Fruit fly (Drosophila melanogaster) whole organism, embryonic: ENCODE measurements around the gene CG8861.
A peak's percentile ranks its signal among the peaks of the same experiment; 100 is the strongest.

Experiments used
- B-H1 ChIP-seq: fragments of 200-800 bp; sonication (Bioruptor generic); IDR thresholded peaks from 3 replicates; pipeline ENCODE4 v1.3.6; 2022; ENCODE audit warnings: missing biosample characterization, missing genetic modification characterization
- CG12744 ChIP-seq: fragments of 200-800 bp; sonication (Bioruptor generic); optimal IDR thresholded peaks from 2 replicates; lab custom pipeline; 2016; ENCODE audit warnings: missing biosample characterization, missing genetic modification characterization
- CG15479 ChIP-seq: fragments of 200-800 bp; sonication (Bioruptor generic); optimal IDR thresholded peaks from 3 replicates; lab custom pipeline; 2019; ENCODE audit warnings: missing biosample characterization, mild to moderate bottlenecking, missing genetic modification characterization, moderate library complexity
- CG16863 ChIP-seq: fragments of 200-800 bp; sonication (Bioruptor generic); optimal IDR thresholded peaks from 3 replicates; lab custom pipeline; 2016; ENCODE audit warnings: missing biosample characterization, missing genetic modification characterization
- CG17568 ChIP-seq: fragments of 200-800 bp; sonication (Bioruptor generic); optimal IDR thresholded peaks from 2 replicates; lab custom pipeline; 2018; ENCODE audit warnings: missing biosample characterization, mild to moderate bottlenecking, missing genetic modification characterization, moderate library complexity
- CG31224 ChIP-seq: fragments of 200-800 bp; sonication (Bioruptor generic); IDR thresholded peaks from 2 replicates; pipeline ENCODE4 v1.3.6; 2022; ENCODE audit warnings: missing biosample characterization, missing genetic modification characterization
- CG34376 ChIP-seq: fragments of 200-800 bp; sonication (Bioruptor generic); optimal IDR thresholded peaks from 2 replicates; lab custom pipeline; 2018; ENCODE audit warnings: missing biosample characterization, mild to moderate bottlenecking, missing genetic modification characterization
- CG3726 ChIP-seq: fragments of 200-800 bp; sonication (Bioruptor generic); IDR thresholded peaks from 3 replicates; pipeline ENCODE4, ENCODE4 v1.3.6; 2022; ENCODE audit warnings: missing biosample characterization, missing genetic modification characterization
- CG4328 ChIP-seq: fragments of 200-800 bp; sonication (Bioruptor generic); optimal IDR thresholded peaks from 3 replicates; lab custom pipeline; 2017; ENCODE audit warnings: missing biosample characterization, missing genetic modification reagents, missing genetic modification characterization
- CG43689 ChIP-seq: fragments of 200-800 bp; sonication (Bioruptor generic); IDR thresholded peaks from 2 replicates; pipeline ENCODE4 v1.3.6; 2022; ENCODE audit warnings: missing biosample characterization, missing genetic modification characterization
- CG4854 ChIP-seq: fragments of 200-800 bp; sonication (Bioruptor generic); optimal IDR thresholded peaks from 2 replicates; lab custom pipeline; 2016; ENCODE audit warnings: missing biosample characterization, missing genetic modification characterization, inconsistent platforms
- CG6813 ChIP-seq: fragments of 200-800 bp; sonication (Bioruptor generic); optimal IDR thresholded peaks from 2 replicates; lab custom pipeline; 2017; ENCODE audit warnings: missing biosample characterization, missing genetic modification characterization, mild to moderate bottlenecking, moderate library complexity, missing genetic modification reagents
- CG8281 ChIP-seq: fragments of 200-800 bp; sonication (Bioruptor generic); optimal IDR thresholded peaks from 2 replicates; lab custom pipeline; 2018; ENCODE audit warnings: missing biosample characterization, mild to moderate bottlenecking, missing genetic modification characterization, moderate library complexity
- CG9215 ChIP-seq: fragments of 200-800 bp; sonication (Bioruptor generic); IDR thresholded peaks from 2 replicates; pipeline ENCODE4 v1.3.6; 2022; ENCODE audit warnings: missing biosample characterization, missing genetic modification characterization
- Hr78 ChIP-seq, 2 experiments: fragments of 200-800 bp in 1 of 2; fragments of >200 bp in 1 of 2; sonication (Bioruptor generic) in 1 of 2; optimal IDR thresholded peaks; 2 replicates each; lab custom pipeline; 2017 to 2019; ENCODE audit warnings: missing biosample characterization in 2 of 2, missing genetic modification characterization in 2 of 2, mild to moderate bottlenecking in 1 of 2, moderate library complexity in 1 of 2
- MBD-R2 ChIP-seq: fragments of 200-800 bp; sonication (Bioruptor generic); IDR thresholded peaks from 2 replicates; pipeline ENCODE4 v1.3.6; 2022; ENCODE audit warnings: missing biosample characterization, missing genetic modification characterization
- MESR4 ChIP-seq: fragments of 200-800 bp; sonication (Bioruptor generic); optimal IDR thresholded peaks from 2 replicates; lab custom pipeline; 2018; ENCODE audit warnings: missing biosample characterization, mild to moderate bottlenecking, missing genetic modification characterization, moderate library complexity
- Med ChIP-seq: fragments of 200-800 bp; sonication (Bioruptor generic); peaks from one replicate; lab custom pipeline; 2016; ENCODE audit warnings: missing biosample characterization, missing genetic modification characterization, mild to moderate bottlenecking, inconsistent platforms, moderate library complexity
- Myb ChIP-seq: fragments of 200-800 bp; sonication (Bioruptor generic); optimal IDR thresholded peaks from 2 replicates; lab custom pipeline; 2016; ENCODE audit warnings: missing biosample characterization, missing genetic modification characterization
- Oli ChIP-seq: fragments of 200-800 bp; sonication (Bioruptor generic); optimal IDR thresholded peaks from 2 replicates; lab custom pipeline; 2018; ENCODE audit warnings: missing biosample characterization, mild to moderate bottlenecking, missing genetic modification characterization, moderate library complexity
- Pdp1 ChIP-seq, 2 experiments: fragments of 200-800 bp; sonication (Bioruptor generic); optimal IDR thresholded peaks; 3 replicates each; lab custom pipeline; 2016; ENCODE audit warnings: missing biosample characterization in 2 of 2, missing genetic modification characterization in 2 of 2, mild to moderate bottlenecking in 1 of 2, moderate library complexity in 1 of 2
- Xbp1 ChIP-seq: fragments of 200-800 bp; sonication (Bioruptor generic); optimal IDR thresholded peaks from 3 replicates; lab custom pipeline; 2016; ENCODE audit warnings: missing biosample characterization, mild to moderate bottlenecking, missing genetic modification characterization
- YL-1 ChIP-seq: fragments of 200-800 bp; sonication (Bioruptor generic); optimal IDR thresholded peaks from 3 replicates; lab custom pipeline; 2017; ENCODE audit warnings: missing biosample characterization, mild to moderate bottlenecking, missing genetic modification characterization
- bbx ChIP-seq: fragments of 200-800 bp; sonication (Bioruptor generic); IDR thresholded peaks from 2 replicates; pipeline ENCODE4 v1.3.6; 2022; ENCODE audit warnings: missing biosample characterization, missing genetic modification characterization; ENCODE audit not compliant: partially characterized antibody
- cad ChIP-seq: fragments of >200 bp; optimal IDR thresholded peaks from 2 replicates; lab custom pipeline; 2017; ENCODE audit warnings: missing biosample characterization, missing genetic modification characterization
- cwo ChIP-seq: fragments of 200-800 bp; sonication (Bioruptor generic); optimal IDR thresholded peaks from 3 replicates; lab custom pipeline; 2017; ENCODE audit warnings: missing biosample characterization, missing genetic modification characterization, mild to moderate bottlenecking, moderate library complexity, missing genetic modification reagents
- da ChIP-seq: fragments of 200-800 bp; sonication (Bioruptor generic); optimal IDR thresholded peaks from 2 replicates; lab custom pipeline; 2016; ENCODE audit warnings: missing biosample characterization, missing genetic modification characterization
- danr ChIP-seq: fragments of 200-800 bp; sonication (Bioruptor generic); IDR thresholded peaks from 2 replicates; pipeline ENCODE4 v1.3.6; 2022; ENCODE audit warnings: missing biosample characterization, missing genetic modification characterization
- exex ChIP-seq: fragments of 200-800 bp; sonication (Bioruptor generic); optimal IDR thresholded peaks from 4 replicates; lab custom pipeline; 2018; ENCODE audit warnings: missing biosample characterization, mild to moderate bottlenecking, missing genetic modification characterization, moderate library complexity
- gem ChIP-seq: fragments of 200-800 bp; sonication (Bioruptor generic); optimal IDR thresholded peaks from 2 replicates; lab custom pipeline; 2019; ENCODE audit warnings: missing biosample characterization, mild to moderate bottlenecking, missing genetic modification characterization, moderate library complexity
- lbe ChIP-seq: fragments of 200-800 bp; sonication (Bioruptor generic); optimal IDR thresholded peaks from 2 replicates; lab custom pipeline; 2016; ENCODE audit warnings: missing biosample characterization, mild to moderate bottlenecking, missing genetic modification characterization
- nom ChIP-seq: fragments of 200-800 bp; sonication (Bioruptor generic); optimal IDR thresholded peaks from 2 replicates; lab custom pipeline; 2017; ENCODE audit warnings: missing biosample characterization, missing genetic modification characterization, mild to moderate bottlenecking, moderate library complexity, missing genetic modification reagents
- salm ChIP-seq: fragments of 200-800 bp; sonication (Bioruptor generic); optimal IDR thresholded peaks from 2 replicates; lab custom pipeline; 2018; ENCODE audit warnings: missing biosample characterization, mild to moderate bottlenecking, missing genetic modification characterization
- shn ChIP-seq: fragments of 200-800 bp; sonication (Bioruptor generic); optimal IDR thresholded peaks from 3 replicates; lab custom pipeline; 2016; ENCODE audit warnings: missing biosample characterization, missing genetic modification characterization
- sob ChIP-seq: fragments of 200-800 bp; sonication (Bioruptor generic); IDR thresholded peaks from 2 replicates; pipeline ENCODE4 v1.3.6; 2022; ENCODE audit warnings: missing biosample characterization, missing genetic modification characterization
- ssp ChIP-seq: fragments of 200-800 bp; sonication (Bioruptor generic); IDR thresholded peaks from 2 replicates; pipeline ENCODE4 v1.3.6; 2022; ENCODE audit warnings: missing biosample characterization, missing genetic modification characterization
- tgo ChIP-seq: fragments of 200-800 bp; sonication (Bioruptor generic); IDR thresholded peaks from 3 replicates; pipeline ENCODE4 v1.3.6; 2022; ENCODE audit warnings: missing biosample characterization, missing genetic modification characterization
- toy ChIP-seq: fragments of 200-800 bp; sonication (Bioruptor generic); IDR thresholded peaks from 2 replicates; pipeline ENCODE4 v1.3.6; 2022; ENCODE audit warnings: missing biosample characterization, missing genetic modification characterization
- wek ChIP-seq: fragments of 200-800 bp; sonication (Bioruptor generic); optimal IDR thresholded peaks from 3 replicates; lab custom pipeline; 2018; ENCODE audit warnings: missing biosample characterization, mild to moderate bottlenecking, missing genetic modification characterization, moderate library complexity
- wor ChIP-seq: fragments of 200-800 bp; sonication (Bioruptor generic); IDR thresholded peaks from 2 replicates; pipeline ENCODE4 v1.3.6; 2022; ENCODE audit warnings: missing biosample characterization, missing genetic modification characterization

The CG8861 gene

DNA sequence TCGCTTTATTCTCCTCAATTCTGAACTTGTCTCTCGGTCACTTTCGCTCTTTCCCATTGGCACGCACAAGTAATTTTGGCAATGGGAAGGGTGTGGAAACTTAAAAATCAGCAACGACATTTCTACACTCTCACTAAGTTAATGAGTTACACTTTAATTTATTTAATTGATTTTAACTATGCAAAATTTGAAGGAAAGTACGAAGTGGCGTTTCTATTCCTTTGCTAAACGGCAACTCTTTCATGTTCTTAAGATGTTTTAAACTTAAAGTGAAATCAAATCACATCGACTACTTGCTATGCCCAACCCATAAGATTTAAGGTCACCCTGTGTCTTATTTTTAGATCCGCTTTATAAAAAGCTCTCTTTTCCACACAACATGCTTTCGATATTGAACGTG is 42.1 kb upstream of the CG8861 start (continued):
- TF ChIP-seq CG31224 (GFP tag; lab: Robert Waterston, UW) (peak; percentile 43; the same call in 1 of the 2 replicates), CG15479 (GFP tag; lab: Kevin White, UChicago) (no peak), CG4328 (GFP tag; lab: Kevin White, UChicago) (no peak), Xbp1 (GFP tag; lab: Kevin White, UChicago) (peak; percentile 62), Oli (tag; lab: Kevin White, UChicago) (peak; percentile 32), CG3726 (GFP tag; lab: Robert Waterston, UW) (no peak), CG8281 (no peak), toy (GFP tag; lab: Robert Waterston, UW) (no peak), shn (GFP tag; lab: Kevin White, UChicago) (no peak), danr (GFP tag; lab: Robert Waterston, UW) (peak; percentile 31; the same call in 1 of the 2 replicates), cwo (GFP tag; lab: Kevin White, UChicago) (peak; percentile 52), CG17568 (GFP tag; lab: Kevin White, UChicago) (peak; percentile 57), YL-1 (peak; percentile 6), ssp (peak; percentile 31; the same call in 1 of the 2 replicates), CG4854 (peak; percentile 1), MESR4 (GFP tag; lab: Kevin White, UChicago) (no peak), gem (tag; lab: Kevin White, UChicago) (peak; percentile 75)

DNA sequence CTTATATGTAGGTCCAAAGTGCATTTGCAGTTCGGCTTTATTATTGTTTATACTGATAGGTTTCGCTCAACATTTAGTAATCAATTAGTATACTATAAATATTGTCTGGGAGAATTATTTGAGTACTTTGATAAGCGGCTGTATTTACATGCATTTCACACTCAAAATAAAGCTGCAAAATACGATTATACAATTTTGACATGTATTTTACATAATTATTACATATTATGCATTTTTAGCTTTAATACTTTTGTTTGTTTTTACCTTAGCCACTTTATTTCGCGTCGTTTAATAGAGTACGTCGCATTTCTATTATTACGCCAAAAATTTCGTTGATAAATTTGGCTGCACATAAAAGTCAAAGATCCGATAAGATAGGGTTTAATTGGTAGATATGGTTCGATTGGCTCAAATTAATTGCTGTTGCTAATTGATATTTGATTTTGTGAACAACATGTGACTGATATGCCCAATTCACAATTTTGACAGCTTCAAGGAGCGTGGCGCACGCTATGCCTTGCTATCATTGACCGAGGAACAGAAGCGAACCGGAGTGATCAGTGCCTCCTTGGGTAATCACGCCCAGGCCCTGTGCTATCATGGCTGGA is 37.7 kb upstream of the CG8861 start:
- TF ChIP-seq CG6813 (GFP tag; lab: Kevin White, UChicago) (peak; percentile 5), da (GFP tag; lab: Kevin White, UChicago) (no peak), CG9215 (GFP tag; lab: Robert Waterston, UW) (no peak), nom (GFP tag; lab: Kevin White, UChicago) (peak; percentile 52), salm (tag; lab: Kevin White, UChicago) (no peak), CG34376 (GFP tag; lab: Kevin White, UChicago) (peak; percentile 18), wek (GFP tag; lab: Kevin White, UChicago) (no peak), CG12744 (GFP tag; lab: Kevin White, UChicago) (no peak), lbe (peak; percentile 12), exex (tag; lab: Kevin White, UChicago) (peak; percentile 98), CG16863 (no peak), Pdp1 (GFP tag; optimal IDR thresholded peaks at IDR 0.05; lab: Kevin White, UChicago) (peak in 1 of 2 experiments; percentile 20)
- TF ChIP-seq, all 482 proteins: peak for 6

dm6 chr3R:9365121-9365520 is 36.8 kb upstream of the CG8861 start, which contains the start of gene Srr:
Gene Srr (plus strand): TSS chr3R:9365398.
- peak; percentile 16 for TF ChIP-seq Med (GFP tag; lab: Kevin White, UChicago)
- no peak for TF ChIP-seq tgo (GFP tag; lab: Robert Waterston, UW)
- TF ChIP-seq cad (GFP tag; lab: Kevin White, UChicago), result peak; percentile 2
- TF ChIP-seq B-H1, result no peak

- peak in 1 of 2 experiments; percentile 58 for TF ChIP-seq Hr78 (GFP tag; optimal IDR thresholded peaks at IDR 0.05; lab: Kevin White, UChicago)
- TF ChIP-seq bbx (GFP tag; lab: Robert Waterston, UW), result no peak
- TF ChIP-seq MBD-R2 (GFP tag; lab: Robert Waterston, UW), result no peak
- no peak for TF ChIP-seq Myb (GFP tag; lab: Kevin White, UChicago)
- peak; percentile 43; the same call in 1 of the 2 replicates for TF ChIP-seq sob (GFP tag; lab: Robert Waterston, UW)
- peak; percentile 10 for TF ChIP-seq Med (GFP tag; lab: Kevin White, UChicago)
- no peak for TF ChIP-seq CG43689 (GFP tag; lab: Robert Waterston, UW)
- TF ChIP-seq wor (GFP tag; lab: Robert Waterston, UW), result no peak
- TF ChIP-seq, all 482 proteins: peak for 3
Observed at dm6 chr3R:9363066-9363719, 34.9 kb upstream of the CG8861 start, which contains the start of gene CG18473. Gene CG18473 (plus strand): TSS chr3R:9363305.
